Worm (Caenorhabditis elegans) whole organism, L4 larva: ENCODE measurements around the gene F53B1.8.

Experiments used
- D1046.2 ChIP-seq: fragments of 200-800 bp; sonication (Bioruptor generic); IDR thresholded peaks from 2 replicates; pipeline ENCODE4 v1.3.6; 2022; ENCODE audit warnings: missing genetic modification characterization, missing compliant biosample characterization
- F10B5.3 ChIP-seq: sonication (generic microtip); optimal IDR thresholded peaks from 2 replicates; lab custom pipeline; 2016; ENCODE audit warnings: mild to moderate bottlenecking, missing genetic modification characterization, missing compliant biosample characterization
- F26F4.8 ChIP-seq: fragments of 200-800 bp; sonication (Bioruptor generic); conservative IDR thresholded peaks from 2 replicates; pipeline ENCODE4 v1.3.6; 2022; ENCODE audit warnings: missing genetic modification characterization, missing compliant biosample characterization
- R02D3.7 ChIP-seq: fragments of 150-350 bp; sonication (generic microtip); optimal IDR thresholded peaks from 3 replicates; lab custom pipeline; 2014; ENCODE audit warnings: missing biosample characterization, missing genetic modification characterization
- T26A8.4 ChIP-seq: fragments of 200-800 bp; sonication (Bioruptor generic); IDR thresholded peaks from 2 replicates; pipeline ENCODE4 v1.3.6; 2022; ENCODE audit warnings: missing genetic modification characterization, missing compliant biosample characterization
- ZK337.2 ChIP-seq: fragments of 200-800 bp; sonication (Bioruptor generic); IDR thresholded peaks from 2 replicates; pipeline ENCODE4 v1.3.6; 2022; ENCODE audit warnings: missing genetic modification reagents, missing genetic modification characterization, missing compliant biosample characterization
- aha-1 ChIP-seq: fragments of 150-350 bp; peaks from one replicate; lab custom pipeline; 2014; ENCODE audit warnings: missing biosample characterization, missing genetic modification characterization
- aly-2 ChIP-seq: sonication (generic microtip); optimal IDR thresholded peaks from 2 replicates; lab custom pipeline; 2018; ENCODE audit warnings: missing biosample characterization, missing genetic modification characterization
- attf-4 ChIP-seq: sonication (generic microtip); optimal IDR thresholded peaks from 3 replicates; lab custom pipeline; 2017; ENCODE audit warnings: missing biosample characterization, missing genetic modification characterization
- ceh-62 ChIP-seq: sonication (generic microtip); optimal IDR thresholded peaks from 2 replicates; lab custom pipeline; 2017; ENCODE audit warnings: missing biosample characterization, missing genetic modification characterization
- cey-2 ChIP-seq: sonication (generic microtip); optimal IDR thresholded peaks from 3 replicates; lab custom pipeline; 2017; ENCODE audit warnings: missing genetic modification characterization, mild to moderate bottlenecking, missing compliant biosample characterization, antibody characterized with exemption, borderline replicate concordance; ENCODE audit not compliant: insufficient read depth
- daf-12 ChIP-seq: fragments of 150-350 bp; optimal IDR thresholded peaks from 2 replicates; lab custom pipeline; 2014; ENCODE audit warnings: missing biosample characterization, missing genetic modification reagents, missing genetic modification characterization
- dmd-9 ChIP-seq: fragments of 200-800 bp; sonication (Bioruptor generic); IDR thresholded peaks from 2 replicates; pipeline ENCODE4 v1.3.6; 2022; ENCODE audit warnings: missing genetic modification reagents, missing genetic modification characterization, missing compliant biosample characterization
- dpl-1 ChIP-seq: fragments of 150-350 bp; optimal IDR thresholded peaks from 2 replicates; lab custom pipeline; 2014; ENCODE audit warnings: missing biosample characterization, missing genetic modification reagents, missing genetic modification characterization
- dve-1 ChIP-seq: sonication (generic microtip); optimal IDR thresholded peaks from 2 replicates; lab custom pipeline; 2017; ENCODE audit warnings: antibody characterized with exemption, mild to moderate bottlenecking, missing genetic modification characterization, missing compliant biosample characterization; ENCODE audit not compliant: insufficient read depth
- egl-27 ChIP-seq: sonication (generic microtip); optimal IDR thresholded peaks from 3 replicates; lab custom pipeline; 2017; ENCODE audit warnings: missing biosample characterization, missing genetic modification reagents, missing genetic modification characterization
- egl-43 ChIP-seq: fragments of 200-800 bp; sonication (Bioruptor generic); IDR thresholded peaks from 2 replicates; pipeline ENCODE4 v1.3.6; 2022; ENCODE audit warnings: missing genetic modification reagents, missing genetic modification characterization, missing compliant biosample characterization
- fos-1 ChIP-seq: fragments of 150-350 bp; optimal IDR thresholded peaks from 2 replicates; lab custom pipeline; 2014; ENCODE audit warnings: missing biosample characterization, missing genetic modification characterization
- hlh-11 ChIP-seq: fragments of 200-800 bp; sonication (Bioruptor generic); optimal IDR thresholded peaks from 2 replicates; lab custom pipeline; 2018; ENCODE audit warnings: mild to moderate bottlenecking, missing genetic modification characterization, missing compliant biosample characterization
- hlh-30 ChIP-seq: sonication (generic microtip); optimal IDR thresholded peaks from 2 replicates; lab custom pipeline; 2017; ENCODE audit warnings: antibody characterized with exemption, mild to moderate bottlenecking, missing genetic modification characterization, missing compliant biosample characterization; ENCODE audit not compliant: insufficient read depth
- lim-7 ChIP-seq: fragments of 200-800 bp; sonication (Bioruptor generic); IDR thresholded peaks from 2 replicates; pipeline ENCODE4 v1.3.6; 2022; ENCODE audit warnings: missing genetic modification characterization, missing compliant biosample characterization
- lin-1 ChIP-seq: fragments of 200-800 bp; sonication (Bioruptor generic); IDR thresholded peaks from 2 replicates; pipeline ENCODE4 v1.3.6; 2022; ENCODE audit warnings: missing genetic modification reagents, missing genetic modification characterization, missing compliant biosample characterization
- lin-39 ChIP-seq: fragments of 150-350 bp; optimal IDR thresholded peaks from 2 replicates; lab custom pipeline; 2014; ENCODE audit warnings: missing biosample characterization, missing genetic modification reagents, missing genetic modification characterization
- lir-3 ChIP-seq: sonication (generic microtip); optimal IDR thresholded peaks from 2 replicates; lab custom pipeline; 2016; ENCODE audit warnings: mild to moderate bottlenecking, missing genetic modification characterization, missing compliant biosample characterization
- lsy-2 ChIP-seq, 2 experiments: fragments of 150-350 bp in 1 of 2; sonication (generic microtip) in 1 of 2; optimal IDR thresholded peaks; 2 replicates each; lab custom pipeline; 2014 to 2017; ENCODE audit warnings: missing biosample characterization in 2 of 2, missing genetic modification characterization in 2 of 2
- madf-5 ChIP-seq, 2 experiments: fragments of 200-800 bp; sonication (Bioruptor generic); IDR thresholded peaks; 2 replicates each; pipeline ENCODE4 v1.3.6; 2022; ENCODE audit warnings: missing compliant biosample characterization in 2 of 2, missing genetic modification characterization in 2 of 2
- madf-9 ChIP-seq: fragments of 200-800 bp; sonication (Bioruptor generic); conservative IDR thresholded peaks from 2 replicates; pipeline ENCODE4 v1.3.6; 2022; ENCODE audit warnings: missing genetic modification reagents, missing genetic modification characterization, missing compliant biosample characterization
- mxl-3 ChIP-seq: fragments of 200-800 bp; sonication (Bioruptor generic); optimal IDR thresholded peaks from 2 replicates; lab custom pipeline; 2018; ENCODE audit warnings: mild to moderate bottlenecking, missing genetic modification characterization, missing compliant biosample characterization
- nhr-10 ChIP-seq: fragments of 150-350 bp; optimal IDR thresholded peaks from 2 replicates; lab custom pipeline; 2014; ENCODE audit warnings: missing biosample characterization, missing genetic modification characterization
- nhr-11 ChIP-seq: fragments of 150-350 bp; optimal IDR thresholded peaks from 2 replicates; lab custom pipeline; 2014; ENCODE audit warnings: missing biosample characterization, missing genetic modification characterization
- nhr-237 ChIP-seq: sonication (generic microtip); optimal IDR thresholded peaks from 2 replicates; lab custom pipeline; 2017; ENCODE audit warnings: missing biosample characterization, missing genetic modification characterization
- nhr-25 ChIP-seq: sonication (generic microtip); optimal IDR thresholded peaks from 2 replicates; lab custom pipeline; 2017; ENCODE audit warnings: missing genetic modification characterization, mild to moderate bottlenecking, missing compliant biosample characterization, antibody characterized with exemption, moderate library complexity, borderline replicate concordance; ENCODE audit not compliant: insufficient read depth
- nhr-48 ChIP-seq: sonication (generic microtip); optimal IDR thresholded peaks from 2 replicates; lab custom pipeline; 2016; ENCODE audit warnings: mild to moderate bottlenecking, missing genetic modification characterization, missing compliant biosample characterization
- nhr-77 ChIP-seq: fragments of 150-350 bp; optimal IDR thresholded peaks from 2 replicates; lab custom pipeline; 2014; ENCODE audit warnings: missing biosample characterization, missing genetic modification characterization
- php-3 ChIP-seq: fragments of 200-800 bp; sonication (Bioruptor generic); IDR thresholded peaks from 2 replicates; pipeline ENCODE4 v1.3.6; 2022; ENCODE audit warnings: missing genetic modification reagents, missing genetic modification characterization, missing compliant biosample characterization
- rbr-2 ChIP-seq: sonication (generic microtip); optimal IDR thresholded peaks from 2 replicates; lab custom pipeline; 2016; ENCODE audit warnings: missing genotype, missing genetic modification characterization, missing compliant biosample characterization
- sdz-12 ChIP-seq: fragments of 200-800 bp; sonication (Bioruptor generic); optimal IDR thresholded peaks from 2 replicates; lab custom pipeline; 2018; ENCODE audit warnings: mild to moderate bottlenecking, missing genetic modification characterization, missing compliant biosample characterization
- set-16 ChIP-seq: fragments of 200-800 bp; sonication (Bioruptor generic); IDR thresholded peaks from 2 replicates; pipeline ENCODE4 v1.3.6; 2022; ENCODE audit warnings: missing genetic modification reagents, missing genetic modification characterization, missing compliant biosample characterization
- unc-130 ChIP-seq: sonication (generic microtip); optimal IDR thresholded peaks from 2 replicates; lab custom pipeline; 2016; ENCODE audit warnings: missing genetic modification reagents, missing genetic modification characterization, missing compliant biosample characterization
- unc-62 ChIP-seq, 3 experiments: fragments of 150-350 bp in 1 of 3; sonication (generic microtip); optimal IDR thresholded peaks in 2 of 3; peaks in 1 of 3; 1 replicate in 1 of 3; 2 replicates in 2 of 3; lab custom pipeline; 2014 to 2017; ENCODE audit warnings: missing biosample characterization in 3 of 3, missing genetic modification characterization in 3 of 3, missing genetic modification reagents in 3 of 3, missing genotype in 1 of 3
- zag-1 ChIP-seq: fragments of 150-350 bp; optimal IDR thresholded peaks from 2 replicates; lab custom pipeline; 2014; ENCODE audit warnings: missing biosample characterization, missing genetic modification characterization
- zfp-2 ChIP-seq: sonication (generic microtip); optimal IDR thresholded peaks from 2 replicates; lab custom pipeline; 2016; ENCODE audit warnings: mild to moderate bottlenecking, missing genetic modification characterization, missing compliant biosample characterization
- zfp-3 ChIP-seq: fragments of 200-800 bp; sonication (Bioruptor generic); conservative IDR thresholded peaks from 2 replicates; pipeline ENCODE4 v1.3.6; 2022; ENCODE audit warnings: missing genetic modification reagents, missing genetic modification characterization, missing compliant biosample characterization
- zip-2 ChIP-seq: fragments of 150-350 bp; optimal IDR thresholded peaks from 2 replicates; lab custom pipeline; 2014; ENCODE audit warnings: missing biosample characterization, missing genetic modification characterization

Gene F53B1.8

DNA sequence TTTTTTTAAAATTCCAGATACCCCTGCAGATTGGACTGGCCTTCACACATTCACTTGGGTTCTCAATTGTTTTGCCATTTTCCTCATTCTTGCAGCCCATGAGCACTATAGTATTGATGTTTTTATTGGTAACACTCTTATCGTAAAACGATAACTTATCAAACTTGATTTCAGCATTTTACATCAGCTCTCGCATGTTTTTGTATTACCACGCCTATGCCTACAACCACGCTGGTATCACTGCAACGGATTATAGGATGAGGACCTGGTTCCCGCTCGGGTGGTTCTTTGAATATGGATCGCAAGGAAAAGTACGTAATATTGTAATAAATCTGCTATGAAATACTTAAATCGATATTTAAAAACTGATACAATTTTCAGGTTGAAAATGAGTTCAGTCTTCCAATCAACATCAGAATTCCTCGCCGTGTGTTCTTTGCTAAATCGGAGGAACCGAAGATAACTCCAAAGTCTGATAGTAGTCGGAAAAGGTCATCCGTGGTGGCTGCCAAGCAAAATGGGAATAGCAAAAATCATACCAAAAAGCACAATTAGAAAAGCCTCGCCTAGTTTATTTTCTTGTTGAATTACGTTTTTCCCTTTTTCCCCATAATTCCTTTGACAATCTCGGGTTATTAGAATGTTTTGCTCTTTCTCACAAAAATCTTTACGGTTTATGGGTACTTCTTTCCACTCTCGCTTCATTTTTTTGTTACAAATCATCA, 19.3 kb downstream of the F53B1.8 start:
- TF ChIP-seq T26A8.4 (GFP tag; lab: Robert Waterston, UW) (peak; percentile 73; the same call in 1 of the 2 replicates), aha-1 (peak; percentile 47), mxl-3 (GFP tag; lab: Kevin White, UChicago) (no peak), unc-62 (GFP tag; optimal IDR thresholded peaks at IDR 0.05 in 1 of 2; lab: Kevin White, UChicago) (peak in 1 of 2 experiments; percentile 96), unc-62 (tag; optimal IDR thresholded peaks at IDR 0.05; lab: Kevin White, UChicago) (no peak)

DNA sequence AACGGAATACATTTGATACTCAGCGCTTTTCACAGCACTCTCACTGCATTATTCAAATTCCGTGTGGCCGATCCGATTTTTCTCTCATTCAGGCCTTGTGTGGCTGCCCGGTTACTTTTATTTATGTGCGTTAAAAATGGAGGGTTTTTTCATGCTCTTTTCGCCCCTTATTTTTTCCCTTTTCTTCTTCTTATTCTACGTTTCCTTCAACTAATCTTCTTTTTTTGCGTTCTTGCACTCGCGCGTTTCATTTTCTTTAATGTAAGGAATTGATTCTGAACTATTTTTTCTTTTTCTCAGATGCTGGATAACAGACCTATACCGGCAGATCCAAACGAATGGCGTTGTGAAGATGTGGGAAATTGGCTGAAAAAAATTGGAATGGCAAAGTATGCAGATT, 21.4 kb downstream of the F53B1.8 start, which contains the start of gene F53B1.2:
F53B1.2 (plus strand) TSS at position 301 of the 400 bp plus-strand sequence.
- TF ChIP-seq dmd-9 = no peak
- no peak for TF ChIP-seq nhr-11 (tag; lab: Kevin White, UChicago)
- TF ChIP-seq zag-1 (tag; lab: Kevin White, UChicago) = no peak
- TF ChIP-seq zfp-3 (GFP tag; lab: Robert Waterston, UW) = no peak
- TF ChIP-seq hlh-11 (tag; lab: Kevin White, UChicago) = no peak
- no peak for TF ChIP-seq daf-12 (tag; lab: Kevin White, UChicago)
- no peak for TF ChIP-seq F10B5.3 (tag; lab: Kevin White, UChicago)
- no peak for TF ChIP-seq zfp-2 (tag; lab: Kevin White, UChicago)
- TF ChIP-seq R02D3.7 (tag; lab: Kevin White, UChicago) = no peak
- no peak for TF ChIP-seq nhr-77 (tag; lab: Kevin White, UChicago)
- TF ChIP-seq D1046.2 (GFP tag; lab: Robert Waterston, UW) = no peak
- no peak for TF ChIP-seq lir-3 (tag; lab: Kevin White, UChicago)
- TF ChIP-seq unc-130 (GFP tag; lab: Kevin White, UChicago) = no peak
- no peak for TF ChIP-seq unc-62 (GFP tag; optimal IDR thresholded peaks at IDR 0.05 in 1 of 2; lab: Kevin White, UChicago)
- TF ChIP-seq unc-62 (tag; optimal IDR thresholded peaks at IDR 0.05; lab: Kevin White, UChicago) = no peak
- TF ChIP-seq rbr-2 = no peak
- TF ChIP-seq lsy-2 (tag; optimal IDR thresholded peaks at IDR 0.05; lab: Kevin White, UChicago) = no peak
- no peak for TF ChIP-seq cey-2 (tag; lab: Kevin White, UChicago)

DNA sequence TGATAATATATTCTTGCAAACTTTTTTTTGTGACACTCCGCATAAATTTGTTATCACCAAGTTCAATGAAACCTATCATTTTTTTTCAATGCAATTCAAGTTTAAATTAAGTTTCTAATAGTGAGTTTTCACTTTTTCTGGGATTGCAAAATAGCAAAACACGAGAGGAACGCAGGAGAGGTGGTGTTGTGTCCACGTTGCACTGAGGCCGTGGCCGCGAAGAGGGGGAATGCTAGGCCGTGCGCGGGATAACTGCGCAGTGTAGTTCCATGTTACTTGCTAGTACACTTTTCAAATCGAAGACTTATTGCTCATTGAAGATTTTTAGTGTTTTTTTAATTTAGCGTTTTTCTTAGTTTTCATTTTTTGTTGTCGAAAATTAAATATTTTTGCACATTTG, 21.9 kb downstream of the F53B1.8 start:
- no peak for TF ChIP-seq F26F4.8 (GFP tag; lab: Robert Waterston, UW)
- no peak for TF ChIP-seq zag-1 (tag; lab: Kevin White, UChicago)
- TF ChIP-seq nhr-10 (tag; lab: Kevin White, UChicago) = no peak
- TF ChIP-seq hlh-30 (tag; lab: Kevin White, UChicago) = peak; percentile 1
- TF ChIP-seq aha-1 = no peak
- no peak for TF ChIP-seq lim-7 (GFP tag; lab: Robert Waterston, UW)
- TF ChIP-seq cey-2 (tag; lab: Kevin White, UChicago) = no peak
- no peak for TF ChIP-seq set-16 (GFP tag; lab: Robert Waterston, UW)
- no peak for TF ChIP-seq dve-1
- peak; percentile 71 for TF ChIP-seq mxl-3 (GFP tag; lab: Kevin White, UChicago)
- no peak for TF ChIP-seq nhr-48 (tag; lab: Kevin White, UChicago)
- no peak for TF ChIP-seq nhr-25
- no peak for TF ChIP-seq aly-2 (tag; lab: Kevin White, UChicago)
- no peak for TF ChIP-seq madf-5 (GFP tag; IDR thresholded peaks at IDR 0.05; lab: Robert Waterston, UW)
- no peak for TF ChIP-seq dpl-1 (GFP tag; lab: Kevin White, UChicago)
- no peak for TF ChIP-seq lsy-2 (tag; optimal IDR thresholded peaks at IDR 0.05; lab: Kevin White, UChicago)
- TF ChIP-seq egl-43 (GFP tag; lab: Robert Waterston, UW) = no peak
- no peak for TF ChIP-seq zfp-2 (tag; lab: Kevin White, UChicago)
- no peak for TF ChIP-seq egl-27
- TF ChIP-seq ceh-62 (tag; lab: Kevin White, UChicago) = no peak
- no peak for TF ChIP-seq fos-1 (tag; lab: Kevin White, UChicago)
- TF ChIP-seq madf-9 (GFP tag; lab: Robert Waterston, UW) = no peak
- TF ChIP-seq sdz-12 (GFP tag; lab: Kevin White, UChicago) = no peak
- TF ChIP-seq ZK337.2 (GFP tag; lab: Robert Waterston, UW) = no peak
- TF ChIP-seq unc-130 (GFP tag; lab: Kevin White, UChicago) = no peak
- TF ChIP-seq nhr-237 = no peak
- no peak for TF ChIP-seq F10B5.3 (tag; lab: Kevin White, UChicago)
- no peak for TF ChIP-seq php-3 (GFP tag; lab: Robert Waterston, UW)
- TF ChIP-seq lin-39 (tag; lab: Kevin White, UChicago) = no peak
- TF ChIP-seq lin-1 (GFP tag; lab: Robert Waterston, UW) = no peak
- no peak for TF ChIP-seq attf-4
- no peak for TF ChIP-seq zip-2 (tag; lab: Kevin White, UChicago)
